Fruit fly (Drosophila melanogaster) whole organism, wandering third instar larva: ENCODE measurements around the gene Os-C.

Source experiments
- HLH106 ChIP-seq: fragments of 200-800 bp; optimal IDR thresholded peaks from 3 replicates; lab custom pipeline; 2019; ENCODE audit warnings: missing biosample characterization, mild to moderate bottlenecking, missing genetic modification characterization, moderate library complexity
- OdsH ChIP-seq: fragments of 200-800 bp; sonication (Bioruptor generic); optimal IDR thresholded peaks from 2 replicates; lab custom pipeline; 2016; ENCODE audit warnings: missing biosample characterization, mild to moderate bottlenecking, missing genetic modification characterization
- Sp1 ChIP-seq: fragments of 200-800 bp; sonication (Bioruptor generic); optimal IDR thresholded peaks from 3 replicates; lab custom pipeline; 2019; ENCODE audit warnings: missing biosample characterization, mild to moderate bottlenecking, missing genetic modification characterization, moderate library complexity
- brk ChIP-seq: fragments of 200-800 bp; sonication (Bioruptor generic); optimal IDR thresholded peaks from 2 replicates; lab custom pipeline; 2016; ENCODE audit warnings: missing biosample characterization, mild to moderate bottlenecking, missing genetic modification characterization
- h ChIP-seq: fragments of 200-800 bp; sonication (Bioruptor generic); optimal IDR thresholded peaks from 3 replicates; lab custom pipeline; 2016; ENCODE audit warnings: missing biosample characterization, mild to moderate bottlenecking, missing genetic modification characterization
- lola ChIP-seq: fragments of >200 bp; optimal IDR thresholded peaks from 2 replicates; lab custom pipeline; 2017; ENCODE audit warnings: missing biosample characterization, missing genetic modification characterization
- sage ChIP-seq: fragments of 200-800 bp; sonication (Bioruptor generic); optimal IDR thresholded peaks from 2 replicates; lab custom pipeline; 2016; ENCODE audit warnings: missing biosample characterization, mild to moderate bottlenecking, missing genetic modification characterization

- TF ChIP-seq h (GFP tag; lab: Kevin White, UChicago) (no peak), sage (GFP tag; lab: Kevin White, UChicago) (no peak), HLH106 (tag; lab: Kevin White, UChicago) (no peak), brk (GFP tag; lab: Kevin White, UChicago) (no peak), Sp1 (GFP tag; lab: Kevin White, UChicago) (no peak), OdsH (GFP tag; lab: Kevin White, UChicago) (no peak), lola (GFP tag; lab: Kevin White, UChicago) (no peak)
Measured at dm6 chr3R:7936786-7937363, 41.9 kb upstream of the Os-C start.
